Worm (Caenorhabditis elegans) whole organism, L4 larva: ENCODE measurements around the gene C46C2.6.

ENCODE experiments used
- D1046.2 ChIP-seq: fragments of 200-800 bp; sonication (Bioruptor generic); IDR thresholded peaks from 2 replicates; pipeline ENCODE4 v1.3.6; 2022; ENCODE audit warnings: missing genetic modification characterization, missing compliant biosample characterization
- F26F4.8 ChIP-seq: fragments of 200-800 bp; sonication (Bioruptor generic); conservative IDR thresholded peaks from 2 replicates; pipeline ENCODE4 v1.3.6; 2022; ENCODE audit warnings: missing genetic modification characterization, missing compliant biosample characterization
- Y105C5A.15 ChIP-seq: fragments of 200-800 bp; sonication (Bioruptor generic); IDR thresholded peaks from 2 replicates; pipeline ENCODE4 v1.3.6; 2022; ENCODE audit warnings: missing genetic modification characterization, missing compliant biosample characterization
- Y75B8A.6 ChIP-seq: fragments of 200-800 bp; sonication (Bioruptor generic); IDR thresholded peaks from 2 replicates; pipeline ENCODE4 v1.3.6; 2022; ENCODE audit warnings: missing genetic modification reagents, missing genetic modification characterization, missing compliant biosample characterization
- ZK546.5 ChIP-seq, 2 experiments: sonication (generic microtip); optimal IDR thresholded peaks; 2 replicates each; lab custom pipeline; 2017; ENCODE audit warnings: missing biosample characterization in 2 of 2, missing genetic modification characterization in 2 of 2
- aha-1 ChIP-seq: fragments of 150-350 bp; peaks from one replicate; lab custom pipeline; 2014; ENCODE audit warnings: missing biosample characterization, missing genetic modification characterization
- ceh-20 ChIP-seq: fragments of 200-800 bp; sonication (Bioruptor generic); IDR thresholded peaks from 2 replicates; pipeline ENCODE4 v1.3.6; 2022; ENCODE audit warnings: missing genetic modification reagents, missing genetic modification characterization, missing compliant biosample characterization
- ceh-32 ChIP-seq: sonication (generic microtip); optimal IDR thresholded peaks from 2 replicates; lab custom pipeline; 2016; ENCODE audit warnings: mild to moderate bottlenecking, missing genetic modification characterization, missing compliant biosample characterization; ENCODE audit not compliant: poor library complexity
- ceh-44 ChIP-seq: fragments of 200-800 bp; sonication (Bioruptor generic); IDR thresholded peaks from 2 replicates; pipeline ENCODE4 v1.3.6; 2022; ENCODE audit warnings: missing genetic modification reagents, missing genetic modification characterization, missing compliant biosample characterization
- daf-16 ChIP-seq, 3 experiments: sonication (generic microtip); optimal IDR thresholded peaks; 2 replicates each; lab custom pipeline; 2016 to 2017; ENCODE audit warnings: missing genetic modification characterization in 3 of 3, missing genetic modification reagents in 3 of 3, mild to moderate bottlenecking in 2 of 3, missing compliant biosample characterization in 2 of 3, missing biosample characterization in 1 of 3, moderate library complexity in 1 of 3
- daf-19 ChIP-seq: fragments of 200-800 bp; sonication (Bioruptor generic); conservative IDR thresholded peaks from 2 replicates; pipeline ENCODE4 v1.3.6; 2022; ENCODE audit warnings: missing genetic modification characterization, missing compliant biosample characterization
- dmd-6 ChIP-seq: fragments of 200-800 bp; sonication (Bioruptor generic); IDR thresholded peaks from 2 replicates; pipeline ENCODE4 v1.3.6; 2022; ENCODE audit warnings: missing genetic modification reagents, missing genetic modification characterization, missing compliant biosample characterization
- dpl-1 ChIP-seq: fragments of 150-350 bp; optimal IDR thresholded peaks from 2 replicates; lab custom pipeline; 2014; ENCODE audit warnings: missing biosample characterization, missing genetic modification reagents, missing genetic modification characterization
- hif-1 ChIP-seq, 2 experiments: sonication (generic microtip); optimal IDR thresholded peaks; 2 replicates each; lab custom pipeline; 2016 to 2017; ENCODE audit warnings: missing compliant biosample characterization in 2 of 2, missing genetic modification characterization in 2 of 2, missing genetic modification reagents in 2 of 2, missing genotype in 2 of 2, mild to moderate bottlenecking in 1 of 2
- lin-13 ChIP-seq: fragments of 150-350 bp; optimal IDR thresholded peaks from 2 replicates; lab custom pipeline; 2014; ENCODE audit warnings: missing biosample characterization, missing genetic modification reagents, missing genetic modification characterization
- lin-29 ChIP-seq: fragments of 200-800 bp; sonication (Bioruptor generic); IDR thresholded peaks from 2 replicates; pipeline ENCODE4 v1.3.6; 2022; ENCODE audit warnings: missing genetic modification reagents, missing genetic modification characterization, missing compliant biosample characterization
- lin-39 ChIP-seq: fragments of 150-350 bp; optimal IDR thresholded peaks from 2 replicates; lab custom pipeline; 2014; ENCODE audit warnings: missing biosample characterization, missing genetic modification reagents, missing genetic modification characterization
- lir-3 ChIP-seq: sonication (generic microtip); optimal IDR thresholded peaks from 2 replicates; lab custom pipeline; 2016; ENCODE audit warnings: mild to moderate bottlenecking, missing genetic modification characterization, missing compliant biosample characterization
- mdl-1 ChIP-seq, 2 experiments: fragments of 150-350 bp in 1 of 2; sonication (generic microtip) in 1 of 2; optimal IDR thresholded peaks; 2 replicates each; lab custom pipeline; 2014 to 2017; ENCODE audit warnings: missing biosample characterization in 2 of 2, missing genetic modification characterization in 2 of 2
- mes-2 ChIP-seq: sonication (generic microtip); optimal IDR thresholded peaks from 2 replicates; lab custom pipeline; 2016; ENCODE audit warnings: missing genotype, mild to moderate bottlenecking, missing genetic modification characterization, missing compliant biosample characterization; ENCODE audit not compliant: poor library complexity, severe bottlenecking
- nhr-11 ChIP-seq: fragments of 150-350 bp; optimal IDR thresholded peaks from 2 replicates; lab custom pipeline; 2014; ENCODE audit warnings: missing biosample characterization, missing genetic modification characterization
- nhr-28 ChIP-seq: fragments of 150-350 bp; optimal IDR thresholded peaks from 2 replicates; lab custom pipeline; 2014; ENCODE audit warnings: missing biosample characterization, missing genetic modification characterization
- nhr-41 ChIP-seq: fragments of 200-800 bp; sonication (Bioruptor generic); IDR thresholded peaks from 2 replicates; pipeline ENCODE4 v1.3.6; 2022; ENCODE audit warnings: missing genetic modification reagents, missing genetic modification characterization, missing compliant biosample characterization
- pha-4 ChIP-seq, 2 experiments: fragments of 150-350 bp in 1 of 2; fragments of 200-800 bp in 1 of 2; sonication (Bioruptor generic) in 1 of 2; IDR thresholded peaks in 1 of 2; optimal IDR thresholded peaks in 1 of 2; 2 replicates each; pipeline versions ENCODE4 v1.3.6 to Lab custom; 2014 to 2022; ENCODE audit warnings: missing genetic modification characterization in 2 of 2, missing genetic modification reagents in 2 of 2, missing biosample characterization in 1 of 2, missing compliant biosample characterization in 1 of 2
- saeg-2 ChIP-seq: fragments of 200-800 bp; sonication (Bioruptor generic); IDR thresholded peaks from 2 replicates; pipeline ENCODE4 v1.3.6; 2022; ENCODE audit warnings: missing genetic modification reagents, missing genetic modification characterization, missing compliant biosample characterization
- spr-3 ChIP-seq: fragments of 200-800 bp; sonication (Bioruptor generic); optimal IDR thresholded peaks from 2 replicates; lab custom pipeline; 2018; ENCODE audit warnings: mild to moderate bottlenecking, missing genetic modification characterization, missing compliant biosample characterization
- unc-130 ChIP-seq: sonication (generic microtip); optimal IDR thresholded peaks from 2 replicates; lab custom pipeline; 2016; ENCODE audit warnings: missing genetic modification reagents, missing genetic modification characterization, missing compliant biosample characterization
- unc-39 ChIP-seq: sonication (generic microtip); optimal IDR thresholded peaks from 2 replicates; lab custom pipeline; 2017; ENCODE audit warnings: missing biosample characterization, missing genetic modification characterization
- unc-62 ChIP-seq, 3 experiments: fragments of 150-350 bp in 1 of 3; sonication (generic microtip); optimal IDR thresholded peaks in 2 of 3; peaks in 1 of 3; 1 replicate in 1 of 3; 2 replicates in 2 of 3; lab custom pipeline; 2014 to 2017; ENCODE audit warnings: missing biosample characterization in 3 of 3, missing genetic modification characterization in 3 of 3, missing genetic modification reagents in 3 of 3, missing genotype in 1 of 3
- zfp-2 ChIP-seq: sonication (generic microtip); optimal IDR thresholded peaks from 2 replicates; lab custom pipeline; 2016; ENCODE audit warnings: mild to moderate bottlenecking, missing genetic modification characterization, missing compliant biosample characterization
- ztf-11 ChIP-seq: fragments of 150-350 bp; optimal IDR thresholded peaks from 2 replicates; lab custom pipeline; 2014; ENCODE audit warnings: missing biosample characterization, missing genetic modification characterization

C46C2.6 gene

DNA sequence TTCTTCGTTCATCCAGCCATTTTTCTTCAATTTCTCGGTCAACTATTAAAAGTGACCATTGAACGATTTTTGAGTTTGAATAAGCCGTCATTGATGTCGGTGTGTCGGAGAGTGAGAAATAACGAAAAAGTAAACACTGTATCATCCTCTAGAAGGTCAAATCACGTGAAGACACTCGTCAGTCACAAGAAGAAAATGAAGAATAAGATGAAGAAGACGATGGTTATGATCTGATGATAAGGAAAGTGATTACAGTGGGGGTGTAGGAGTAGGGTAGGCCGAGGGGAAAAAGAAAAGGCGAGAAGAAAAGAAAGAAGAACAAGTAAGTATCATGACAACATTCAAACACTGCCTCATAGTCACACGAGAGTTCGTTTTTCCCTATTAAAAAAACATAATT, 14.1 kb upstream of the C46C2.6 start (continued):
- TF ChIP-seq D1046.2 (no peak), nhr-41 (GFP tag; lab: Robert Waterston, UW) (no peak), dpl-1 (GFP tag; lab: Kevin White, UChicago) (no peak), ceh-44 (GFP tag; lab: Robert Waterston, UW) (no peak), lin-39 (tag; lab: Kevin White, UChicago) (no peak), F26F4.8 (GFP tag; lab: Robert Waterston, UW) (no peak), daf-16 (GFP tag; optimal IDR thresholded peaks at IDR 0.05; lab: Kevin White, UChicago) (no peak), daf-16 (tag; optimal IDR thresholded peaks at IDR 0.05; lab: Kevin White, UChicago) (peak; percentile 87), ceh-32 (tag; lab: Kevin White, UChicago) (no peak), unc-130 (GFP tag; lab: Kevin White, UChicago) (no peak), Y75B8A.6 (GFP tag; lab: Robert Waterston, UW) (no peak), ztf-11 (no peak), unc-39 (tag; lab: Kevin White, UChicago) (no peak), lin-29 (no peak), nhr-11 (no peak), ZK546.5 (tag; optimal IDR thresholded peaks at IDR 0.05; lab: Kevin White, UChicago) (no peak)

DNA sequence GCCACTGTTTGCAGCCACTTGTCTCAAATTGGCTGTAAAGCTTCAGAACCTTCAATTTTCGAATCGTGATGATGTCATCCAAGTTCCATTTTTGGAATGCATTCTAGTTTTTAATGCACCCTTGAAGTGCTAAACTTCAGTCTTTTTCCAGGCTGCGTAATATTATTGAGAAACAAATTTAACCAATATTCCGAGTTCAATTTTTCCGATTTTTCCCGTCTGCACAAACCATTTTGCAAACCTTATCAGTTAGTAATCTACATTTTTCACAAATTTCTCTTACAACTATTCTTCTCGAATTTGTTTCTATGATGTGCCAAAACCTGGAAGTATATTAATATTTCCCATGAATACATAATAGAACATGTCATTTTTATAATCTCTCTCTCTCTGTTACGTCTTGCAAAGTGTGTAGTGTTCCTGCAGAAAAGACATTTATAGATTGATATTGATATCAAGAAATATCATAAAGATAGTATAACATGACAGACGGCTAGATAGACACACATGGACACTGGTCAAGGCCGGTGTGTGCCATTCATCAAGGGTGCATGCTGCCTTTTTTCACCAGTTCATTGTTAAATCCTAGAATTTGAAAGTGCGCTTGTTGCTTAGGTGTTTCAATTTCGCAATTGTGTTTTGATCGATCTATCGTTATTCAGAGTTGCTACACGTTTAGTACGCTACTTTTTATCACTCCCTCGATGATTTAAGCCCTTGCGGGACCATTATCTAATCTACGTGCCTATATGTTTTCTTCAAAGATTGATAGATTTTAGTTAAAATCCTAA, 12.9 kb upstream of the C46C2.6 start:
- peak in 1 of 2 experiments; percentile 7 for TF ChIP-seq mdl-1 (tag; optimal IDR thresholded peaks at IDR 0.05; lab: Kevin White, UChicago)
- TF ChIP-seq unc-62 (GFP tag; optimal IDR thresholded peaks at IDR 0.05 in 1 of 2; lab: Kevin White, UChicago), result no peak
- no peak for TF ChIP-seq unc-62 (tag; optimal IDR thresholded peaks at IDR 0.05; lab: Kevin White, UChicago)
- no peak for TF ChIP-seq lin-13 (GFP tag; lab: Kevin White, UChicago)
- peak; percentile 91 for TF ChIP-seq aha-1 (tag; lab: Kevin White, UChicago)
- no peak for TF ChIP-seq ceh-20 (GFP tag; lab: Robert Waterston, UW)
- TF ChIP-seq dmd-6 (GFP tag; lab: Robert Waterston, UW), result peak; percentile 32; the same call in 1 of the 2 replicates
- no peak for TF ChIP-seq mes-2 (tag; lab: Kevin White, UChicago)
- TF ChIP-seq nhr-28 (tag; lab: Kevin White, UChicago), result peak; percentile 46
- TF ChIP-seq Y105C5A.15 (GFP tag; lab: Robert Waterston, UW), result no peak
- TF ChIP-seq saeg-2 (GFP tag; lab: Robert Waterston, UW), result no peak
- TF ChIP-seq daf-19 (GFP tag; lab: Robert Waterston, UW), result no peak
- no peak for TF ChIP-seq pha-4 (GFP tag; IDR thresholded peaks at IDR 0.05; lab: Robert Waterston, UW)
- no peak for TF ChIP-seq pha-4 (tag; optimal IDR thresholded peaks at IDR 0.05; lab: Kevin White, UChicago)
- TF ChIP-seq, all 104 proteins: peak for 4

DNA sequence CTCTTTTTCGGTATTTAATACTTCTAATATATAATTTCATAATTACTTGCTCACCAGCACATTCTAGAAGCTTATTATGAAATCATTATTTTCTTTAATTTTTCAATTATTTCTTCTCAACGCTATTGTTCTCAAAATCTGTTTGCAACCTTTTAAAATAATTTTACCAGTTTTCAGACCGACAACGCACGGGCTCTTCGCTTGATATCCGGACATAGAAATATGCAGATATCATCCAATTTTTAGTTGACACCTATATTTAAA, 12.3 kb upstream of the C46C2.6 start, which contains the start of gene wnk-1:
Gene wnk-1 (plus strand): TSS at position 165 of the 264 bp plus-strand sequence.
- no peak for TF ChIP-seq lir-3 (tag; lab: Kevin White, UChicago)
- TF ChIP-seq mdl-1 (tag; optimal IDR thresholded peaks at IDR 0.05; lab: Kevin White, UChicago), result no peak
- TF ChIP-seq spr-3 (GFP tag; lab: Kevin White, UChicago), result no peak
- TF ChIP-seq zfp-2 (tag; lab: Kevin White, UChicago), result no peak
- TF ChIP-seq, all 104 proteins: peak for 0

DNA sequence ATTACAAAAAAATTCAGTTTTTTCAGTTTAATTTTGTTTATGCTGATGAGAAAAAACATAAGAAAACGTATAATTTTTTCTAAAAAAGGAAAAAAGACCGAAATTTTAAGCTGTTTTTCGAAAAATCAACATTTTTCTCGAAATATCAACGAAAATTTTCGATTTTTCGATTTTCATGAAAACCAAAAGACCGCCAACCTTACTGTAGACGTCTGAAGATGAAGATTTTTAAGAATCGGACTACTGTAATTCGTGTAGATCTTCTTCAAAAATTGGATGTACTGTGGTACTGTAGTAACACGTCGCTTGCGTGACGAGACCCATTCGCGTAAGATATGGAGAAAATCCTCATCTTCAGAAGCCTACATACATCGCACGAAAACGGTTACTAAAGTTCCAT, 1.4 kb upstream of the C46C2.6 start:
- TF ChIP-seq hif-1 (tag; optimal IDR thresholded peaks at IDR 0.05; lab: Kevin White, UChicago) (no peak), aha-1 (tag; lab: Kevin White, UChicago) (peak; percentile 91)
